Fruit fly (Drosophila melanogaster): Measurements from ENCODE around the gene bin.

DNA sequence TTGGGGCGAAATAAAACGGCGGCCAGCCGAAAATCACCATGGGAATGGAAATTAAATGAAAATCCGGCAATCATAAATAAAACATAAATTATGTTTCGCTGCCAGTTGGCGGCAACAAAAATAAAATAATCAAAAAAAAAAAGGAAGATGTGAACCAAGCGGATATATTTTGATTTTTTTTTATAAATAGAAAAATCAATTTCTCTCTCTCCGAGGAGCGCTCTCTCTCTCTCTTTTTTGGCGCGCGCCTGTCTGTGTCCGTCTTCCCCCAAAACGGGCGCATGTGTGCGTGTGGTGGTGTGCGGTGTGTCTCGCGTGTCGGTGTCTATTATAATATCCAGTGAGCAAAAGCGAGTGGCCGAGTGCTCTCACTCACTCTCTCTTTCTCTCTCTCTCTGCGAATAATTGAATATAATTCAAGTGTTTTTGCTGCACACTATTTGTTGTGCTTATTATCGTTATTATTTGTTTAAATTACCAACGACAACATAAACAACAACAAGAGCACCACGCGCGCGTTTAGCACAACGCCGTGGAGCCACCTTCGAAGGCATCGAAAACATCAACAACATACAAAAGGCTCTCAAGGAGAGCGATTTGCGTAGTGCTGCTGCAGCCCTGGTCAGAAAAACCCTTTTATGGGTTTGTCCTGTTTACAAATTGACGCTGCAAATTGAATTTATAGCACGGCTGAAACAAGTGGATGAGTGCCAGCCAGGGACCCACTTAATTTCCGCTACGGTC, 47.0 kb upstream of the bin start:
- TF ChIP-seq CG8478 (optimal IDR thresholded peaks at IDR 0.05) (no peak), CTCF (optimal IDR thresholded peaks at IDR 0.05) (no peak)

Measured in S2 (cell line).